Fruit fly (Drosophila melanogaster): ENCODE measurements around the gene Wdr81.

Wdr81 gene

DNA sequence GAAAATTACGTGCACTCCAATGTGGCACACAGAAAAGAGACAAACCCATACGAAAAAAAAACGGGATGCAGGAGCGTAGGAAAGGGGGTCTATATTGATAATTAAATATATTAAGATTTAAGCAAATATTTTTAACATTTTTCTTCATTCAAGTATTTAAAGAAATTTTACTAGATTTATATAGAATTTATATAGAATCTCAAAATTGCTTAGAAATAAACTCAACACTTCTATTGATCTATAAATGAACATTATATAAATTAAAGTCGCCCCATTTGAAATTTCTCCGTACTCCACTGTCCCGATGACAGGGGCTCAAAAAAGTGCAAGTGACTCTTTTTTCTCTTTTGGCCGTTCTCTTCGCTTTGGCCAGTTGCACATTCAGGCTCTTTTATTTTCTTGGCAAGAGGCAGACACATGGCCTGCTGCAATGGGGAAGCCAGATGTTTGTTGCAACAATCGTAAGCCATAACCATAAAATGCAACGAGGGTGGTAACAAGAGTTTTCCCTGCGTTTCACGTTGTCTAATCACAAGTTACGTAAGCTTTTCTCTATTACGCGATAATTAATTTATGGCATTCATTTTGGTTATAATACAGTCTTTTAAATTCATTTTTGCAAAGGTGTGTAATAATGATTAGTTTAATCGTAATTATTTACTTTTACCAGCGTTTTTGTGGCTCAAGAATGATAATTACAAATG, 45.1 kb upstream of the Wdr81 start (continued):
- TF ChIP-seq lov (optimal IDR thresholded peaks at IDR 0.05) (no peak), lov (GFP tag; IDR thresholded peaks at IDR 0.05) (no peak), CG5953 (GFP tag; IDR thresholded peaks at IDR 0.05) (no peak), Dbx (GFP tag; IDR thresholded peaks at IDR 0.05) (no peak), Ptx1 (GFP tag; IDR thresholded peaks at IDR 0.05) (0 out of 2 replicates have a peak, but pooled peaks have one; percentile 5), seq (GFP tag; IDR thresholded peaks at IDR 0.05) (no peak), Nf-YB (GFP tag; optimal IDR thresholded peaks at IDR 0.05) (peak; percentile 42), CkIIα-i1 (GFP tag; IDR thresholded peaks at IDR 0.05) (no peak), pfk (GFP tag; optimal IDR thresholded peaks at IDR 0.05) (no peak), Hmr (GFP tag; optimal IDR thresholded peaks at IDR 0.05) (no peak), phol (tag; optimal IDR thresholded peaks at IDR 0.05) (peak; percentile 68), pros (GFP tag; optimal IDR thresholded peaks at IDR 0.05) (no peak), yki (optimal IDR thresholded peaks at IDR 0.05) (no peak), CG31224 (GFP tag; IDR thresholded peaks at IDR 0.05) (no peak), CG11695 (GFP tag; IDR thresholded peaks at IDR 0.05) (no peak), dimm (GFP tag; IDR thresholded peaks at IDR 0.05) (no peak), Ravus (GFP tag; IDR thresholded peaks at IDR 0.05) (no peak), vfl (GFP tag; optimal IDR thresholded peaks at IDR 0.05) (no peak), Atf6 (GFP tag; IDR thresholded peaks at IDR 0.05) (no peak), Taf1 (GFP tag; IDR thresholded peaks at IDR 0.05) (no peak), br (optimal IDR thresholded peaks at IDR 0.05) (no peak), CG33557 (GFP tag; optimal IDR thresholded peaks at IDR 0.05) (peak; percentile 78), z (GFP tag; IDR thresholded peaks at IDR 0.05) (no peak), CG8924 (tag; optimal IDR thresholded peaks at IDR 0.05) (peak; percentile 53), Elba2 (GFP tag; optimal IDR thresholded peaks at IDR 0.05) (no peak), sob (GFP tag; IDR thresholded peaks at IDR 0.05) (no peak), CG1603 (tag; optimal IDR thresholded peaks at IDR 0.05) (no peak), CG6689 (GFP tag; IDR thresholded peaks at IDR 0.05) (no peak), CG32772 (GFP tag; IDR thresholded peaks at IDR 0.05) (no peak; the same call in 1 of the 2 replicates), CG12391 (tag; optimal IDR thresholded peaks at IDR 0.05) (peak; percentile 58), bbx (GFP tag; IDR thresholded peaks at IDR 0.05; ENCODE audit: partially characterized antibody) (no peak), CG10274 (GFP tag; optimal IDR thresholded peaks at IDR 0.05) (no peak), CG3995 (GFP tag; optimal IDR thresholded peaks at IDR 0.05) (no peak), CG4282 (GFP tag; optimal IDR thresholded peaks at IDR 0.05) (no peak), tll (GFP tag; optimal IDR thresholded peaks at IDR 0.05) (no peak), CG4617 (GFP tag; optimal IDR thresholded peaks at IDR 0.05; ENCODE audit: borderline replicate concordance) (no peak), slou (GFP tag; optimal IDR thresholded peaks at IDR 0.05) (no peak), Hr3 (GFP tag; optimal IDR thresholded peaks at IDR 0.05) (peak; percentile 24), CG3407 (GFP tag; optimal IDR thresholded peaks at IDR 0.05) (peak; percentile 6), CG6254 (GFP tag; optimal IDR thresholded peaks at IDR 0.05) (peak; percentile 69), nom (GFP tag; optimal IDR thresholded peaks at IDR 0.05) (peak; percentile 86), CG6854 (GFP tag; optimal IDR thresholded peaks at IDR 0.05) (no peak), Max (GFP tag; optimal IDR thresholded peaks at IDR 0.05) (no peak), hth (optimal IDR thresholded peaks at IDR 0.05) (no peak), Neu2 (GFP tag; optimal IDR thresholded peaks at IDR 0.05; ENCODE audit: borderline replicate concordance) (no peak), CG16815 (GFP tag; optimal IDR thresholded peaks at IDR 0.05) (peak; percentile 33), en (GFP tag; optimal IDR thresholded peaks at IDR 0.05) (no peak), jing (GFP tag; optimal IDR thresholded peaks at IDR 0.05) (no peak), al (GFP tag; IDR thresholded peaks at IDR 0.05) (no peak), Drgx (GFP tag; IDR thresholded peaks at IDR 0.05) (peak; percentile 94), CG13894 (tag; optimal IDR thresholded peaks at IDR 0.05) (no peak), run (tag; optimal IDR thresholded peaks at IDR 0.05) (no peak)
